Worm (Caenorhabditis elegans): ENCODE measurements around the gene C06H5.11.

- no peak for TF ChIP-seq lin-39 (tag; optimal IDR thresholded peaks at IDR 0.05)
- TF ChIP-seq lin-15B (tag; optimal IDR thresholded peaks at IDR 0.05): no peak
- TF ChIP-seq ztf-11 (tag; optimal IDR thresholded peaks at IDR 0.05): no peak
- no peak for TF ChIP-seq sptf-1 (tag; optimal IDR thresholded peaks at IDR 0.05)
- TF ChIP-seq ama-1 (optimal IDR thresholded peaks at IDR 0.05): no peak
- TF ChIP-seq unc-62 (GFP tag; optimal IDR thresholded peaks at IDR 0.05): no peak
- TF ChIP-seq nhr-84 (tag; optimal IDR thresholded peaks at IDR 0.05): no peak
- no peak for TF ChIP-seq snpc-4 (tag; optimal IDR thresholded peaks at IDR 0.05)
- TF ChIP-seq zag-1 (tag; optimal IDR thresholded peaks at IDR 0.05): no peak
- no peak for TF ChIP-seq nhr-19 (GFP tag; conservative IDR thresholded peaks at IDR 0.05)
- peak; percentile 12 for TF ChIP-seq elt-2 (tag; optimal IDR thresholded peaks at IDR 0.05)
- TF ChIP-seq nhr-76 (tag; optimal IDR thresholded peaks at IDR 0.05): no peak
- no peak for TF ChIP-seq nhr-20 (tag; optimal IDR thresholded peaks at IDR 0.05)
- TF ChIP-seq elt-3 (tag; optimal IDR thresholded peaks at IDR 0.05): no peak
Measured at ce11 chrV:17888939-17889338, 4.9 kb downstream of the C06H5.11 start, which contains the start of gene C06H5.6.
